Worm (Caenorhabditis elegans): Measurements from ENCODE around the gene btb-14.

DNA sequence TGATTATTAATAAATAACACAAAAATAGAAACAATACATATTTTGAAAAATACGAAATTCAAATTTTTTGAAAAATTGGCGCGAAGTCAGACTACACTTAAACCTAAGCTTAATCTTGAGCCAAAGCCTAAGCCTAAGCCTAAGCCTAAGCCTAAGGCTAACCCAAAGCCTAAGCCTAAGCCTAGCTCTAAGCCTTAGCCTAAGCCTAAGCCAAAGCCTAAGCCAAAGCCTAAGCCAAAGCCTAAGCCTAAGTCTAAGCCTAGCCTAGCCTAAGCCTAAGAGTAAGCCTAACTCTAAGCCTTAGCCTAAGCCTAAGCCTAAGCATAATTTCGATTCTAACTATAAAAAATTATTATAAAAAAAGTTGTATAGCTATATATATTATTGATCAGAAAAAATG lies 2.4 kb upstream of the btb-14 start:
- no peak for TF ChIP-seq aly-1 (tag; optimal IDR thresholded peaks at IDR 0.05)
- TF ChIP-seq ets-7 (tag; optimal IDR thresholded peaks at IDR 0.05) = no peak
- TF ChIP-seq ama-1 (optimal IDR thresholded peaks at IDR 0.05) = no peak

Data from whole organism, early embryonic.